Fruit fly (Drosophila melanogaster) whole organism, embryonic: ENCODE measurements around the gene CG6015.
A peak's percentile ranks its signal among the peaks of the same experiment; 100 is the strongest.

ENCODE experiments used
- B-H1 ChIP-seq: fragments of 200-800 bp; sonication (Bioruptor generic); IDR thresholded peaks from 3 replicates; pipeline ENCODE4 v1.3.6; 2022; ENCODE audit warnings: missing biosample characterization, missing genetic modification characterization
- BEAF-32 ChIP-seq: fragments of 200-800 bp; sonication (Bioruptor generic); optimal IDR thresholded peaks from 3 replicates; lab custom pipeline; 2017; ENCODE audit warnings: missing biosample characterization, missing genetic modification characterization, mild to moderate bottlenecking, moderate library complexity, missing genetic modification reagents
- Bgb ChIP-seq: fragments of 200-800 bp; sonication (Bioruptor generic); IDR thresholded peaks from 2 replicates; pipeline ENCODE4 v1.3.6; 2022; ENCODE audit warnings: missing biosample characterization, missing genetic modification characterization; ENCODE audit not compliant: partially characterized antibody
- CG10543 ChIP-seq: fragments of 200-800 bp; sonication (Bioruptor generic); optimal IDR thresholded peaks from 3 replicates; lab custom pipeline; 2017; ENCODE audit warnings: missing biosample characterization, mild to moderate bottlenecking, missing genetic modification characterization, moderate library complexity
- CG10565 ChIP-seq: fragments of 200-800 bp; sonication (Bioruptor generic); optimal IDR thresholded peaks from 3 replicates; lab custom pipeline; 2016; ENCODE audit warnings: missing biosample characterization, mild to moderate bottlenecking, missing genetic modification characterization
- CG10654 ChIP-seq: fragments of 200-800 bp; sonication (Bioruptor generic); optimal IDR thresholded peaks from 2 replicates; lab custom pipeline; 2016; ENCODE audit warnings: missing biosample characterization, missing genetic modification characterization
- CG10979 ChIP-seq: fragments of 200-800 bp; sonication (Bioruptor generic); optimal IDR thresholded peaks from 2 replicates; lab custom pipeline; 2018; ENCODE audit warnings: missing biosample characterization, mild to moderate bottlenecking, missing genetic modification characterization, moderate library complexity
- CG11093 ChIP-seq: fragments of 200-800 bp; sonication (Bioruptor generic); IDR thresholded peaks from 3 replicates; pipeline ENCODE4 v1.3.6; 2022; ENCODE audit warnings: missing biosample characterization, missing genetic modification characterization
- CG11560 ChIP-seq: fragments of 200-800 bp; sonication (Bioruptor generic); IDR thresholded peaks from 3 replicates; pipeline ENCODE4 v1.3.6; 2022; ENCODE audit warnings: missing biosample characterization, missing genetic modification characterization
- CG11695 ChIP-seq: fragments of 200-800 bp; sonication (Bioruptor generic); IDR thresholded peaks from 3 replicates; pipeline ENCODE4 v1.3.6; 2022; ENCODE audit warnings: missing biosample characterization, missing genetic modification characterization
- CG11696 ChIP-seq: fragments of 200-800 bp; sonication (Bioruptor generic); IDR thresholded peaks from 2 replicates; pipeline ENCODE4 v1.3.6; 2022; ENCODE audit warnings: missing biosample characterization, missing genetic modification characterization
- CG12155 ChIP-seq: fragments of 200-800 bp; sonication (Bioruptor generic); optimal IDR thresholded peaks from 3 replicates; lab custom pipeline; 2016; ENCODE audit warnings: missing biosample characterization, missing genetic modification characterization
- CG12391 ChIP-seq: fragments of 200-800 bp; sonication (Bioruptor generic); optimal IDR thresholded peaks from 3 replicates; lab custom pipeline; 2018; ENCODE audit warnings: missing biosample characterization, mild to moderate bottlenecking, missing genetic modification characterization, moderate library complexity
- CG13624 ChIP-seq: fragments of 200-800 bp; sonication (Bioruptor generic); optimal IDR thresholded peaks from 2 replicates; lab custom pipeline; 2016; ENCODE audit warnings: missing biosample characterization, missing genetic modification characterization
- CG14710 ChIP-seq: fragments of 200-800 bp; sonication (Bioruptor generic); optimal IDR thresholded peaks from 3 replicates; lab custom pipeline; 2019; ENCODE audit warnings: missing biosample characterization, mild to moderate bottlenecking, missing genetic modification characterization, moderate library complexity
- CG17829 ChIP-seq: fragments of 200-800 bp; optimal IDR thresholded peaks from 2 replicates; lab custom pipeline; 2019; ENCODE audit warnings: missing biosample characterization, mild to moderate bottlenecking, missing genetic modification characterization, moderate library complexity
- CG2116 ChIP-seq: fragments of 200-800 bp; sonication (Bioruptor generic); optimal IDR thresholded peaks from 3 replicates; lab custom pipeline; 2018; ENCODE audit warnings: missing biosample characterization, mild to moderate bottlenecking, missing genetic modification characterization
- CG31388 ChIP-seq: fragments of 200-800 bp; sonication (Bioruptor generic); optimal IDR thresholded peaks from 2 replicates; lab custom pipeline; 2016; ENCODE audit warnings: missing biosample characterization, missing genetic modification characterization
- CG31441 ChIP-seq: fragments of 200-800 bp; sonication (Bioruptor generic); IDR thresholded peaks from 2 replicates; pipeline ENCODE4 v1.3.6; 2022; ENCODE audit warnings: missing biosample characterization, missing genetic modification characterization
- CG3995 ChIP-seq: fragments of 200-800 bp; sonication (Bioruptor generic); optimal IDR thresholded peaks from 3 replicates; lab custom pipeline; 2016; ENCODE audit warnings: missing biosample characterization, missing genetic modification characterization
- CG4328 ChIP-seq: fragments of 200-800 bp; sonication (Bioruptor generic); optimal IDR thresholded peaks from 3 replicates; lab custom pipeline; 2017; ENCODE audit warnings: missing biosample characterization, missing genetic modification reagents, missing genetic modification characterization
- CG4360 ChIP-seq: fragments of 200-800 bp; sonication (Bioruptor generic); IDR thresholded peaks from 2 replicates; pipeline ENCODE4 v1.3.6; 2022; ENCODE audit warnings: missing biosample characterization, missing genetic modification characterization
- CG4707 ChIP-seq: fragments of 200-800 bp; sonication (Bioruptor generic); optimal IDR thresholded peaks from 2 replicates; lab custom pipeline; 2018; ENCODE audit warnings: missing biosample characterization, mild to moderate bottlenecking, missing genetic modification characterization, moderate library complexity
- CG6813 ChIP-seq: fragments of 200-800 bp; sonication (Bioruptor generic); optimal IDR thresholded peaks from 2 replicates; lab custom pipeline; 2017; ENCODE audit warnings: missing biosample characterization, missing genetic modification characterization, mild to moderate bottlenecking, moderate library complexity, missing genetic modification reagents
- CG9797 ChIP-seq: fragments of 200-800 bp; sonication (Bioruptor generic); optimal IDR thresholded peaks from 3 replicates; lab custom pipeline; 2018; ENCODE audit warnings: missing biosample characterization, mild to moderate bottlenecking, missing genetic modification characterization
- Dll ChIP-seq: fragments of 200-800 bp; sonication (Bioruptor generic); IDR thresholded peaks from 4 replicates; pipeline ENCODE4 v1.3.6; 2022; ENCODE audit warnings: missing biosample characterization, missing genetic modification characterization; ENCODE audit not compliant: partially characterized antibody
- Dref ChIP-seq: fragments of 200-800 bp; sonication (Bioruptor generic); IDR thresholded peaks from 2 replicates; pipeline ENCODE4 v1.3.6; 2022; ENCODE audit warnings: missing biosample characterization, missing genetic modification characterization
- Drgx ChIP-seq: fragments of 200-800 bp; sonication (Bioruptor generic); IDR thresholded peaks from 2 replicates; pipeline ENCODE4 v1.3.6; 2022; ENCODE audit warnings: missing biosample characterization, missing genetic modification characterization
- E2f1 ChIP-seq: fragments of 200-800 bp; sonication (Bioruptor generic); IDR thresholded peaks from 2 replicates; pipeline ENCODE4 v1.3.6; 2022; ENCODE audit warnings: missing biosample characterization, missing genetic modification characterization
- HLH4C ChIP-seq: fragments of 200-800 bp; sonication (Bioruptor generic); IDR thresholded peaks from 3 replicates; pipeline ENCODE4 v1.3.6; 2022; ENCODE audit warnings: missing biosample characterization, missing genetic modification characterization; ENCODE audit not compliant: partially characterized antibody
- Jarid2 ChIP-seq: fragments of 200-800 bp; sonication (Bioruptor generic); optimal IDR thresholded peaks from 3 replicates; lab custom pipeline; 2017; ENCODE audit warnings: mild to moderate bottlenecking, missing biosample characterization, missing genetic modification reagents, missing genetic modification characterization
- Lim3 ChIP-seq: fragments of 200-800 bp; sonication (Bioruptor generic); IDR thresholded peaks from 2 replicates; pipeline ENCODE4 v1.3.6; 2022; ENCODE audit warnings: missing biosample characterization, missing genetic modification characterization
- Med ChIP-seq: fragments of 200-800 bp; sonication (Bioruptor generic); peaks from one replicate; lab custom pipeline; 2016; ENCODE audit warnings: missing biosample characterization, missing genetic modification characterization, mild to moderate bottlenecking, inconsistent platforms, moderate library complexity
- Optix ChIP-seq: fragments of 200-800 bp; sonication (Bioruptor generic); IDR thresholded peaks from 3 replicates; pipeline ENCODE4 v1.3.6; 2022; ENCODE audit warnings: missing biosample characterization, missing genetic modification characterization
- Xrp1 ChIP-seq: fragments of 200-800 bp; sonication (Bioruptor generic); IDR thresholded peaks from 2 replicates; pipeline ENCODE4 v1.3.6; 2022; ENCODE audit warnings: missing biosample characterization, missing genetic modification characterization
- ap ChIP-seq: fragments of 200-800 bp; sonication (Bioruptor generic); IDR thresholded peaks from 2 replicates; pipeline ENCODE4 v1.3.6; 2022; ENCODE audit warnings: missing biosample characterization, missing genetic modification characterization
- cad ChIP-seq: fragments of >200 bp; optimal IDR thresholded peaks from 2 replicates; lab custom pipeline; 2017; ENCODE audit warnings: missing biosample characterization, missing genetic modification characterization
- chn ChIP-seq: fragments of 200-800 bp; sonication (Bioruptor generic); optimal IDR thresholded peaks from 2 replicates; lab custom pipeline; 2016; ENCODE audit warnings: missing biosample characterization, missing genetic modification characterization
- dan ChIP-seq: fragments of 200-800 bp; sonication (Bioruptor generic); IDR thresholded peaks from 2 replicates; pipeline ENCODE4 v1.3.6; 2022; ENCODE audit warnings: missing biosample characterization, missing genetic modification characterization
- disco-r ChIP-seq: fragments of 200-800 bp; sonication (Bioruptor generic); optimal IDR thresholded peaks from 2 replicates; lab custom pipeline; 2016; ENCODE audit warnings: missing biosample characterization, missing genetic modification characterization
- kay ChIP-seq: fragments of 200-800 bp; sonication (Bioruptor generic); optimal IDR thresholded peaks from 2 replicates; lab custom pipeline; 2016; ENCODE audit warnings: missing biosample characterization, missing genetic modification characterization
- lab ChIP-seq: fragments of 200-800 bp; sonication (Bioruptor generic); optimal IDR thresholded peaks from 3 replicates; lab custom pipeline; 2017; ENCODE audit warnings: missing biosample characterization, missing genetic modification characterization, mild to moderate bottlenecking, moderate library complexity, missing genetic modification reagents
- mam ChIP-seq: fragments of 200-800 bp; sonication (Bioruptor generic); optimal IDR thresholded peaks from 3 replicates; lab custom pipeline; 2016; ENCODE audit warnings: missing biosample characterization, missing genetic modification characterization
- nmo ChIP-seq: fragments of 200-800 bp; sonication (Bioruptor generic); optimal IDR thresholded peaks from 2 replicates; lab custom pipeline; 2018; ENCODE audit warnings: missing biosample characterization, mild to moderate bottlenecking, missing genetic modification characterization, moderate library complexity
- psq ChIP-seq: fragments of 200-800 bp; sonication (Bioruptor generic); optimal IDR thresholded peaks from 2 replicates; lab custom pipeline; 2017; ENCODE audit warnings: missing biosample characterization, missing genetic modification characterization
- row ChIP-seq: fragments of 200-800 bp; sonication (Bioruptor generic); IDR thresholded peaks from 3 replicates; pipeline ENCODE4 v1.3.6; 2022; ENCODE audit warnings: missing biosample characterization, missing genetic modification characterization
- shn ChIP-seq: fragments of 200-800 bp; sonication (Bioruptor generic); optimal IDR thresholded peaks from 3 replicates; lab custom pipeline; 2016; ENCODE audit warnings: missing biosample characterization, missing genetic modification characterization
- sim ChIP-seq: fragments of 200-800 bp; sonication (Bioruptor generic); IDR thresholded peaks from 2 replicates; pipeline ENCODE4 v1.3.6; 2022; ENCODE audit warnings: missing biosample characterization, missing genetic modification characterization
- ssp ChIP-seq: fragments of 200-800 bp; sonication (Bioruptor generic); IDR thresholded peaks from 2 replicates; pipeline ENCODE4 v1.3.6; 2022; ENCODE audit warnings: missing biosample characterization, missing genetic modification characterization
- stwl ChIP-seq: fragments of 200-800 bp; sonication (Bioruptor generic); optimal IDR thresholded peaks from 3 replicates; lab custom pipeline; 2018; ENCODE audit warnings: missing biosample characterization, mild to moderate bottlenecking, missing genetic modification characterization, moderate library complexity
- toy ChIP-seq: fragments of 200-800 bp; sonication (Bioruptor generic); IDR thresholded peaks from 2 replicates; pipeline ENCODE4 v1.3.6; 2022; ENCODE audit warnings: missing biosample characterization, missing genetic modification characterization
- tup ChIP-seq: fragments of 200-800 bp; sonication (Bioruptor generic); optimal IDR thresholded peaks from 2 replicates; lab custom pipeline; 2016; ENCODE audit warnings: missing biosample characterization, mild to moderate bottlenecking, missing genetic modification characterization, moderate library complexity
- tx ChIP-seq: fragments of 200-800 bp; sonication (Bioruptor generic); optimal IDR thresholded peaks from 2 replicates; lab custom pipeline; 2016; ENCODE audit warnings: missing biosample characterization, missing genetic modification characterization

The CG6015 gene

DNA sequence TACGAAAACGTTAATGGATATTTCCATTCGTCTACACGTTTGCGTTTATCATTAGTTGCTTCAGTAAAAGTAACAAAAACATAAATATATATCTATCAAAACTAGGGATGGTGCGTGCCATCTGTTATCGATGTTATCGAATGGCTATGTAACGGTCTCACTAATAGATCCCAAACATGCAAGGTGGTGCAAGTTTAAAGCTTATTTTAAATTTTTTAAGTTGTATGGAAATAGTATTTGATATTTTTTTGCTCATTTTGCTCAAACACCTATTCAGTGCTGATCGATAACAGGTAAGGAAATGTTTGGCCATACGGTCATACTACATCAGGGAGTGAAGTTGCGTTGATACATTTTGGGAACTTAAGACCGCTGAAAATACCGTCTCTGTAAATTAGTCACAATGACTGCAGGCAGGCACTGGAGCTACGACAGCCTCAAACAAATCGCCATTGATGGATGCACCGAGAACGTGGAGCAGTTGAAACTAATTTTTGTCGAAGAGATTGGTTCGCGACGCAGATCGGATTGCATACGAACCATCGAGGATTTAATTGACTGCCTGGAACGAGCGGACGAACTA lies at the start of gene CG6015, which contains the start of the genes CG45099, pit and Fadd (continued):
- TF ChIP-seq BEAF-32 (peak; percentile 73), CG31388 (no peak), Med (GFP tag; lab: Kevin White, UChicago) (peak; percentile 92), tx (GFP tag; lab: Kevin White, UChicago) (no peak), tup (GFP tag; lab: Kevin White, UChicago) (no peak), CG10979 (no peak), CG3995 (GFP tag; lab: Kevin White, UChicago) (peak; percentile 16), shn (GFP tag; lab: Kevin White, UChicago) (no peak), disco-r (no peak), CG11093 (GFP tag; lab: Robert Waterston, UW) (no peak), nmo (GFP tag; lab: Kevin White, UChicago) (peak; percentile 53), cad (GFP tag; lab: Kevin White, UChicago) (no peak), CG6813 (no peak), CG4707 (no peak), CG13624 (peak; percentile 34), ssp (no peak), CG12155 (GFP tag; lab: Kevin White, UChicago) (no peak), CG10543 (GFP tag; lab: Kevin White, UChicago) (no peak), lab (GFP tag; lab: Kevin White, UChicago) (no peak), CG10565 (GFP tag; lab: Kevin White, UChicago) (no peak), toy (GFP tag; lab: Robert Waterston, UW) (no peak), Drgx (GFP tag; lab: Robert Waterston, UW) (no peak), CG2116 (GFP tag; lab: Kevin White, UChicago) (peak; percentile 74), E2f1 (GFP tag; lab: Robert Waterston, UW) (no peak), Bgb (GFP tag; lab: Robert Waterston, UW) (peak; percentile 60), ap (GFP tag; lab: Robert Waterston, UW) (no peak), CG17829 (tag; lab: Kevin White, UChicago) (peak; percentile 37), CG11560 (tag; lab: Robert Waterston, UW) (peak; percentile 94), Xrp1 (no peak), CG4360 (GFP tag; lab: Robert Waterston, UW) (no peak), Dref (GFP tag; lab: Robert Waterston, UW) (peak; percentile 74), CG9797 (GFP tag; lab: Kevin White, UChicago) (peak; percentile 83), kay (GFP tag; lab: Kevin White, UChicago) (peak; percentile 53), Dll (peak; percentile 78), row (GFP tag; lab: Robert Waterston, UW) (peak; percentile 48), HLH4C (GFP tag; lab: Robert Waterston, UW) (peak; percentile 74), chn (GFP tag; lab: Kevin White, UChicago) (no peak), CG11696 (GFP tag; lab: Robert Waterston, UW) (no peak), mam (GFP tag; lab: Kevin White, UChicago) (no peak), psq (GFP tag; lab: Kevin White, UChicago) (no peak)

DNA sequence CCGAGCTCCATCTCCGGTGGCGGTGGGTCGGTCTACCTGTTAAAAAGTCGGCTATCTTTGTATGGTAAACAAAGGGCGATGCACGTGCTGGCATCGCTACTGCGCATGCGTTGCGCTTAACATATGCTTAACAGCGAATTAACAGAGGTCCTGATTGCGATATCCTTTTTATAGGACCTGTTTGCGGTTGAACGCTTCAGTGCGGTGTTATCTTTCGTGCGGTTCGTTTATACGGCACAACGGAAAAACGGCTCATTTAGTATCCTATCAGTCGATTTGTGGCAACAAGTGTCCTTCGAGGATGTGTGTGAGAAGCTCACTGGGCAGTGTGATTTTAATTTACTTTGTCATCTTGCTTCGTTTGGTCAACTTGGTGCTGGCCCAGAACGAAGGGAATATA lies 46.1 kb upstream of the CG6015 start, which contains the start of gene CG13408:
Gene CG13408, plus strand, starts transcription at position 222 of the 400 bp plus-strand sequence.
- TF ChIP-seq Lim3 (GFP tag; lab: Robert Waterston, UW) (no peak), CG14710 (tag; lab: Kevin White, UChicago) (no peak), CG10654 (GFP tag; lab: Kevin White, UChicago) (no peak), CG4328 (GFP tag; lab: Kevin White, UChicago) (no peak), stwl (tag; lab: Kevin White, UChicago) (peak; percentile 25), Optix (GFP tag; lab: Robert Waterston, UW) (no peak), Jarid2 (GFP tag; lab: Kevin White, UChicago) (peak; percentile 49), CG31441 (GFP tag; lab: Robert Waterston, UW) (no peak), ap (GFP tag; lab: Robert Waterston, UW) (no peak), B-H1 (GFP tag; lab: Robert Waterston, UW) (no peak), CG12391 (no peak), dan (GFP tag; lab: Robert Waterston, UW) (no peak), sim (GFP tag; lab: Robert Waterston, UW) (no peak), CG11695 (GFP tag; lab: Robert Waterston, UW) (no peak)
